Fruit fly (Drosophila melanogaster) whole organism, embryonic: Measurements from ENCODE around the gene CG46439.
A peak's percentile ranks its signal among the peaks of the same experiment; 100 is the strongest.

Source experiments
- Awh ChIP-seq: fragments of 200-800 bp; sonication (Bioruptor generic); IDR thresholded peaks from 2 replicates; pipeline ENCODE4, ENCODE4 v1.3.6; 2022; ENCODE audit warnings: missing biosample characterization, missing genetic modification characterization
- C15 ChIP-seq: fragments of 200-800 bp; sonication (Bioruptor generic); IDR thresholded peaks from 3 replicates; pipeline ENCODE4 v1.3.6; 2022; ENCODE audit warnings: missing biosample characterization, missing genetic modification characterization
- CG1024 ChIP-seq: fragments of 200-800 bp; sonication (Bioruptor generic); IDR thresholded peaks from 2 replicates; pipeline ENCODE4 v1.3.6; 2022; ENCODE audit warnings: missing biosample characterization, missing genetic modification characterization
- CG11504 ChIP-seq: fragments of 200-800 bp; sonication (Bioruptor generic); optimal IDR thresholded peaks from 3 replicates; lab custom pipeline; 2019; ENCODE audit warnings: missing biosample characterization, mild to moderate bottlenecking, missing genetic modification characterization, moderate library complexity
- CG14014 ChIP-seq: fragments of 200-800 bp; sonication (Bioruptor generic); IDR thresholded peaks from 2 replicates; pipeline ENCODE4 v1.3.6; 2022; ENCODE audit warnings: missing biosample characterization, missing genetic modification characterization
- CG15479 ChIP-seq: fragments of 200-800 bp; sonication (Bioruptor generic); optimal IDR thresholded peaks from 3 replicates; lab custom pipeline; 2019; ENCODE audit warnings: missing biosample characterization, mild to moderate bottlenecking, missing genetic modification characterization, moderate library complexity
- CG15601 ChIP-seq: fragments of 200-800 bp; sonication (Bioruptor generic); optimal IDR thresholded peaks from 3 replicates; lab custom pipeline; 2019; ENCODE audit warnings: missing biosample characterization, mild to moderate bottlenecking, missing genetic modification characterization, moderate library complexity
- CG17385 ChIP-seq: fragments of 200-800 bp; sonication (Bioruptor generic); optimal IDR thresholded peaks from 3 replicates; lab custom pipeline; 2018; ENCODE audit warnings: missing biosample characterization, mild to moderate bottlenecking, missing genetic modification characterization
- CG17612 ChIP-seq: fragments of 200-800 bp; sonication (Bioruptor generic); IDR thresholded peaks from 2 replicates; pipeline ENCODE4 v1.3.6; 2022; ENCODE audit warnings: missing biosample characterization, missing genetic modification characterization
- CG2889 ChIP-seq: fragments of 200-800 bp; sonication (Bioruptor generic); IDR thresholded peaks from 3 replicates; pipeline ENCODE4 v1.3.6; 2022; ENCODE audit warnings: missing biosample characterization, missing genetic modification characterization
- CG30403 ChIP-seq: fragments of 200-800 bp; sonication (Bioruptor generic); optimal IDR thresholded peaks from 3 replicates; lab custom pipeline; 2016; ENCODE audit warnings: missing biosample characterization, missing genetic modification characterization
- CG8089 ChIP-seq: fragments of 200-800 bp; sonication (Bioruptor generic); optimal IDR thresholded peaks from 3 replicates; lab custom pipeline; 2016; ENCODE audit warnings: missing biosample characterization, missing genetic modification characterization
- CG8388 ChIP-seq: fragments of 200-800 bp; sonication (Bioruptor generic); optimal IDR thresholded peaks from 2 replicates; lab custom pipeline; 2019; ENCODE audit warnings: missing biosample characterization, mild to moderate bottlenecking, missing genetic modification characterization, moderate library complexity
- CG8944 ChIP-seq: fragments of 200-800 bp; sonication (Bioruptor generic); optimal IDR thresholded peaks from 3 replicates; lab custom pipeline; 2016; ENCODE audit warnings: missing biosample characterization, missing genetic modification characterization
- CG9727 ChIP-seq: fragments of 200-800 bp; sonication (Bioruptor generic); optimal IDR thresholded peaks from 3 replicates; lab custom pipeline; 2017; ENCODE audit warnings: missing biosample characterization, mild to moderate bottlenecking, missing genetic modification characterization
- CG9817 ChIP-seq: fragments of 200-800 bp; sonication (Bioruptor generic); optimal IDR thresholded peaks from 2 replicates; lab custom pipeline; 2018; ENCODE audit warnings: missing biosample characterization, mild to moderate bottlenecking, missing genetic modification characterization, moderate library complexity
- CG9932 ChIP-seq: fragments of 200-800 bp; sonication (Bioruptor generic); IDR thresholded peaks from 2 replicates; pipeline ENCODE4 v1.3.6; 2022; ENCODE audit warnings: missing biosample characterization, missing genetic modification characterization
- CrebB ChIP-seq: fragments of 200-800 bp; sonication (Bioruptor generic); optimal IDR thresholded peaks from 3 replicates; lab custom pipeline; 2018; ENCODE audit warnings: missing biosample characterization, mild to moderate bottlenecking, missing genetic modification characterization
- Dad ChIP-seq: fragments of 200-800 bp; sonication (Bioruptor generic); optimal IDR thresholded peaks from 3 replicates; lab custom pipeline; 2016; ENCODE audit warnings: missing biosample characterization, missing genetic modification characterization
- Drgx ChIP-seq: fragments of 200-800 bp; sonication (Bioruptor generic); IDR thresholded peaks from 2 replicates; pipeline ENCODE4 v1.3.6; 2022; ENCODE audit warnings: missing biosample characterization, missing genetic modification characterization
- Eip74EF ChIP-seq, 2 experiments: fragments of 200-800 bp in 1 of 2; fragments of >200 bp in 1 of 2; sonication (Bioruptor generic) in 1 of 2; optimal IDR thresholded peaks; 2 replicates each; lab custom pipeline; 2017 to 2019; ENCODE audit warnings: missing biosample characterization in 2 of 2, missing genetic modification characterization in 2 of 2, mild to moderate bottlenecking in 1 of 2, moderate library complexity in 1 of 2
- HmgZ ChIP-seq: fragments of 200-800 bp; sonication (Bioruptor generic); optimal IDR thresholded peaks from 2 replicates; lab custom pipeline; 2018; ENCODE audit warnings: missing biosample characterization, mild to moderate bottlenecking, missing genetic modification characterization
- Lpt ChIP-seq: fragments of >200 bp; optimal IDR thresholded peaks from 2 replicates; lab custom pipeline; 2018; ENCODE audit warnings: missing biosample characterization, missing genetic modification characterization
- Pdp1 ChIP-seq, 2 experiments: fragments of 200-800 bp; sonication (Bioruptor generic); optimal IDR thresholded peaks; 3 replicates each; lab custom pipeline; 2016; ENCODE audit warnings: missing biosample characterization in 2 of 2, missing genetic modification characterization in 2 of 2, mild to moderate bottlenecking in 1 of 2, moderate library complexity in 1 of 2
- Poxn ChIP-seq: fragments of 200-800 bp; sonication (Bioruptor generic); IDR thresholded peaks from 2 replicates; pipeline ENCODE4 v1.3.6; 2022; ENCODE audit warnings: missing biosample characterization, missing genetic modification characterization
- Rx ChIP-seq: fragments of 200-800 bp; sonication (Bioruptor generic); IDR thresholded peaks from 2 replicates; pipeline ENCODE4 v1.3.6; 2022; ENCODE audit warnings: missing biosample characterization, missing genetic modification characterization
- Sox102F ChIP-seq: fragments of 200-800 bp; sonication (Bioruptor generic); optimal IDR thresholded peaks from 2 replicates; lab custom pipeline; 2018; ENCODE audit warnings: missing biosample characterization, mild to moderate bottlenecking, missing genetic modification characterization, moderate library complexity
- YL-1 ChIP-seq: fragments of 200-800 bp; sonication (Bioruptor generic); optimal IDR thresholded peaks from 3 replicates; lab custom pipeline; 2017; ENCODE audit warnings: missing biosample characterization, mild to moderate bottlenecking, missing genetic modification characterization
- ac ChIP-seq: fragments of 200-800 bp; sonication (Bioruptor generic); optimal IDR thresholded peaks from 3 replicates; lab custom pipeline; 2017; ENCODE audit warnings: missing biosample characterization, mild to moderate bottlenecking, missing genetic modification characterization
- al ChIP-seq: fragments of 200-800 bp; sonication (Bioruptor generic); IDR thresholded peaks from 2 replicates; pipeline ENCODE4 v1.3.6; 2022; ENCODE audit warnings: missing biosample characterization, missing genetic modification characterization
- cg ChIP-seq: fragments of 200-800 bp; sonication (Bioruptor generic); optimal IDR thresholded peaks from 3 replicates; lab custom pipeline; 2019; ENCODE audit warnings: missing biosample characterization, mild to moderate bottlenecking, missing genetic modification characterization, moderate library complexity
- chif ChIP-seq, 2 experiments: fragments of 200-800 bp; sonication (Bioruptor generic); optimal IDR thresholded peaks; 3 replicates each; lab custom pipeline; 2016; ENCODE audit warnings: missing biosample characterization in 2 of 2, missing genetic modification characterization in 2 of 2
- chn ChIP-seq: fragments of 200-800 bp; sonication (Bioruptor generic); optimal IDR thresholded peaks from 2 replicates; lab custom pipeline; 2016; ENCODE audit warnings: missing biosample characterization, missing genetic modification characterization
- corto ChIP-seq: fragments of 200-800 bp; sonication (Bioruptor generic); optimal IDR thresholded peaks from 2 replicates; lab custom pipeline; 2016; ENCODE audit warnings: missing biosample characterization, mild to moderate bottlenecking, missing genetic modification characterization, moderate library complexity
- esg ChIP-seq: fragments of 200-800 bp; sonication (Bioruptor generic); conservative IDR thresholded peaks from 2 replicates; pipeline ENCODE4 v1.3.6; 2022; ENCODE audit warnings: missing biosample characterization, missing genetic modification characterization
- fd3F ChIP-seq: fragments of 200-800 bp; sonication (Bioruptor generic); optimal IDR thresholded peaks from 2 replicates; lab custom pipeline; 2018; ENCODE audit warnings: missing biosample characterization, mild to moderate bottlenecking, missing genetic modification characterization, moderate library complexity
- gem ChIP-seq: fragments of 200-800 bp; sonication (Bioruptor generic); optimal IDR thresholded peaks from 2 replicates; lab custom pipeline; 2019; ENCODE audit warnings: missing biosample characterization, mild to moderate bottlenecking, missing genetic modification characterization, moderate library complexity
- her ChIP-seq: fragments of 200-800 bp; sonication (Bioruptor generic); optimal IDR thresholded peaks from 2 replicates; lab custom pipeline; 2016; ENCODE audit warnings: missing biosample characterization, missing genetic modification characterization
- maf-S ChIP-seq: fragments of 200-800 bp; sonication (Bioruptor generic); optimal IDR thresholded peaks from 2 replicates; lab custom pipeline; 2016; ENCODE audit warnings: missing biosample characterization, missing genetic modification characterization
- nerfin-1 ChIP-seq: fragments of 200-800 bp; sonication (Bioruptor generic); optimal IDR thresholded peaks from 3 replicates; lab custom pipeline; 2019; ENCODE audit warnings: missing biosample characterization, mild to moderate bottlenecking, missing genetic modification characterization, moderate library complexity
- odd ChIP-seq: fragments of 200-800 bp; sonication (Bioruptor generic); optimal IDR thresholded peaks from 2 replicates; lab custom pipeline; 2017; ENCODE audit warnings: missing biosample characterization, mild to moderate bottlenecking, missing genetic modification characterization
- p53 ChIP-seq: fragments of 200-800 bp; sonication (Bioruptor generic); optimal IDR thresholded peaks from 2 replicates; lab custom pipeline; 2016; ENCODE audit warnings: missing biosample characterization, missing genetic modification characterization
- phol ChIP-seq: fragments of 200-800 bp; sonication (Bioruptor generic); optimal IDR thresholded peaks from 3 replicates; lab custom pipeline; 2018; ENCODE audit warnings: missing biosample characterization, mild to moderate bottlenecking, missing genetic modification characterization, moderate library complexity
- ro ChIP-seq: fragments of 200-800 bp; sonication (Bioruptor generic); IDR thresholded peaks from 2 replicates; pipeline ENCODE4 v1.3.6; 2022; ENCODE audit warnings: missing biosample characterization, missing genetic modification characterization
- sens-2 ChIP-seq: fragments of 200-800 bp; sonication (Bioruptor generic); IDR thresholded peaks from 2 replicates; pipeline ENCODE4 v1.3.6; 2022; ENCODE audit warnings: missing biosample characterization, missing genetic modification characterization
- sima ChIP-seq: fragments of 200-800 bp; sonication (Bioruptor generic); optimal IDR thresholded peaks from 2 replicates; lab custom pipeline; 2016; ENCODE audit warnings: missing biosample characterization, missing genetic modification characterization
- slp2 ChIP-seq: fragments of 200-800 bp; sonication (Bioruptor generic); optimal IDR thresholded peaks from 2 replicates; lab custom pipeline; 2016; ENCODE audit warnings: missing biosample characterization, missing genetic modification characterization
- stwl ChIP-seq: fragments of 200-800 bp; sonication (Bioruptor generic); optimal IDR thresholded peaks from 3 replicates; lab custom pipeline; 2018; ENCODE audit warnings: missing biosample characterization, mild to moderate bottlenecking, missing genetic modification characterization, moderate library complexity
- vfl ChIP-seq: fragments of 200-800 bp; sonication (Bioruptor generic); optimal IDR thresholded peaks from 2 replicates; lab custom pipeline; 2016; ENCODE audit warnings: missing biosample characterization, missing genetic modification characterization

Gene CG46439

DNA sequence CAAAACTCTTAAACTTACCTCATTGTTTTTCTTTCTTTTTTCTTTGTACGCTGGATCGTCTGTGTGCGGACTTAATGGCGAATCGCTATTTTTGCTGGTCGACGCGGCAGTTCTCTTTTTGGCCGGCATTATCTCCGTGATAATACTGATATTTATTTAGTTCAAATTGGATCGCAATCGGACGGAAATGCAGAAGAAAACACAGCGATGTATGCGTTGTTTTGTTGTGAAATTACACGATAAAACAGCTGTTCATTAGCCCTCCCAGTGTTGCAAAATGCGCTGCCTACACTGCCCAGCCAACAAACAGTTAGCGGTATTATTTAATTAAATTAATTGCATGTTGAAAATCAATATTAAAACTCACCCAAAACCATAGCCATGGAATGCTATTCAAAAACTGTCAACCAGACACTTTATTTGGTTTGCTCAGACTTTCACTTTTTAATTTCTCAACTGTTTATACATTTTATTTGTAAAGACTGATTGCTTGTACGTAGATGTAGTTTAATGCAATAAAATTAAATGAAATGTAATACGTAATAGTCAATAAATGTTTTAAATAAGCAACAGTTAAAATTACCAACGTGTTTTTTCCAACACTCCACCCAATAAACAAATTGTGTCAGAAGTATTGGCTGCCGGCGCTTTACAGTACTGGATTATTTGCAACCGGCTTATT is 2.1 kb upstream of the CG46439 start, which contains the start of the genes Irbp18 and APP-BP1 (continued):
- peak; percentile 89 for TF ChIP-seq CG9932 (GFP tag; lab: Robert Waterston, UW)
- TF ChIP-seq CG8388: peak; percentile 91
- peak; percentile 96 for TF ChIP-seq chn (GFP tag; lab: Kevin White, UChicago)
- TF ChIP-seq YL-1 (GFP tag; lab: Kevin White, UChicago): peak; percentile 88
- TF ChIP-seq Pdp1 (GFP tag; optimal IDR thresholded peaks at IDR 0.05; lab: Kevin White, UChicago): peak; percentile 92 to 96
- TF ChIP-seq CG30403: peak; percentile 98
- peak; percentile 87 for TF ChIP-seq nerfin-1 (tag; lab: Kevin White, UChicago)
- peak; percentile 83 for TF ChIP-seq CG14014 (GFP tag; lab: Robert Waterston, UW)
- TF ChIP-seq maf-S (GFP tag; lab: Kevin White, UChicago): peak; percentile 94
- no peak; the same call in 1 of the 2 replicates for TF ChIP-seq ro (GFP tag; lab: Robert Waterston, UW)
- TF ChIP-seq p53 (GFP tag; lab: Kevin White, UChicago): peak; percentile 87
- TF ChIP-seq Sox102F: peak; percentile 93
- TF ChIP-seq phol (tag; lab: Kevin White, UChicago): peak; percentile 93
- peak; percentile 77; the same call in 2 of the 3 replicates for TF ChIP-seq C15
- TF ChIP-seq CG2889 (GFP tag; lab: Robert Waterston, UW): peak; percentile 91
- peak; percentile 76 for TF ChIP-seq corto
- peak; percentile 76 for TF ChIP-seq CG15601 (tag; lab: Kevin White, UChicago)
- TF ChIP-seq CG8944 (GFP tag; lab: Kevin White, UChicago): peak; percentile 89
- no peak for TF ChIP-seq Lpt
- peak; percentile 95 for TF ChIP-seq slp2 (GFP tag; lab: Kevin White, UChicago)
- TF ChIP-seq sens-2 (GFP tag; lab: Robert Waterston, UW): peak; percentile 72
- TF ChIP-seq stwl (tag; lab: Kevin White, UChicago): peak; percentile 68
- TF ChIP-seq CG15479: peak; percentile 73
- TF ChIP-seq CG9817 (tag; lab: Kevin White, UChicago): peak; percentile 84
- TF ChIP-seq ac: peak; percentile 67
- TF ChIP-seq esg (GFP tag; lab: Robert Waterston, UW): peak; percentile 83
- peak; percentile 84 to 95 for TF ChIP-seq chif (GFP tag; optimal IDR thresholded peaks at IDR 0.05; lab: Kevin White, UChicago)
- peak; percentile 94 for TF ChIP-seq Dad
- peak; percentile 91 for TF ChIP-seq CG17385
- peak; percentile 41 for TF ChIP-seq sima (GFP tag; lab: Kevin White, UChicago)
- peak; percentile 96 for TF ChIP-seq CG9727 (GFP tag; lab: Kevin White, UChicago)
- peak; percentile 93 for TF ChIP-seq vfl (GFP tag; lab: Kevin White, UChicago)
- TF ChIP-seq cg (GFP tag; lab: Kevin White, UChicago): peak; percentile 22
- TF ChIP-seq odd (GFP tag; lab: Kevin White, UChicago): peak; percentile 85
- peak; percentile 96 for TF ChIP-seq HmgZ (tag; lab: Kevin White, UChicago)
- peak; percentile 63 for TF ChIP-seq CG1024
- peak; percentile 50 for TF ChIP-seq Poxn (GFP tag; lab: Robert Waterston, UW)
- peak; percentile 91 for TF ChIP-seq Drgx (GFP tag; lab: Robert Waterston, UW)
- TF ChIP-seq CrebB (tag; lab: Kevin White, UChicago): peak; percentile 83
- peak; percentile 88 for TF ChIP-seq her (GFP tag; lab: Kevin White, UChicago)
- peak; percentile 89 for TF ChIP-seq al (GFP tag; lab: Robert Waterston, UW)
- TF ChIP-seq gem (tag; lab: Kevin White, UChicago): peak; percentile 96
- peak; percentile 92 for TF ChIP-seq CG11504
- TF ChIP-seq fd3F (GFP tag; lab: Kevin White, UChicago): peak; percentile 91
- TF ChIP-seq Awh (GFP tag; lab: Robert Waterston, UW): peak; percentile 73; the same call in 1 of the 2 replicates
- peak; percentile 72 for TF ChIP-seq CG17612 (GFP tag; lab: Robert Waterston, UW)
- peak in 1 of 2 experiments; percentile 84 for TF ChIP-seq Eip74EF (GFP tag; optimal IDR thresholded peaks at IDR 0.05; lab: Kevin White, UChicago)
- TF ChIP-seq Rx (GFP tag; lab: Robert Waterston, UW): peak; percentile 83
- peak; percentile 92 for TF ChIP-seq CG8089
